2 worm cellular contexts compared by ENCODE assay signal in the genomic region with DNA sequence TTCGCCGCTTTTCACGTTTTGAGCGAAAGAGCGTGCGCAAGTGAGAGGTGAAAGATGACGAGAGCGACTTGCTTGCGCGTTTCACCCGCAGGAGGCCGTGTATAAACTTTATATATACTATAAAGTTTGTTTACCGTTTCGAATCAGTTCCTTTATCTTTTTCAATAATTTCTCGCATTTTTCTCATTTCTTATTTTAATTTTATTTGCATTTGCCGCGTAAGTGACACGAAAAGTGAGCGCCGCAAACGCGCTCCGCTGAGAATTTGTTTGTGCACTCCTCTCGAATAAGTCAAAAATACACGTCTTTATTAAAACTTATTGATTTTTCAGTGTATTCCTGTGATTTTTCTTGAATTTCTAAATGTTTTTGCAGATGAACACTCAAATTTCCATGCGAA.
TF ChIP-seq lines count a peak whose summit lies in the region.

A gene (plus strand): TSS at position 364 of the 400 bp plus-strand sequence.

TF ChIP-seq in whole organism, L1 larva, 84 proteins besides CTCF, POLR2A, EP300 and RAD21 (continued from another document):
- TF ChIP-seq lin-35 (GFP tag; optimal IDR thresholded peaks at IDR 0.05; lab: Kevin White, UChicago) (peak; percentile 95 to 98), efl-1 (optimal IDR thresholded peaks at IDR 0.05; lab: Kevin White, UChicago) (peak; percentile 88 to 98), efl-1 (GFP tag; optimal IDR thresholded peaks at IDR 0.05 in 1 of 2; lab: Kevin White, UChicago) (peak; percentile 96 to 99), fkh-4 (tag; optimal IDR thresholded peaks at IDR 0.05; lab: Kevin White, UChicago; ENCODE audit: borderline replicate concordance) (peak; percentile 57), ztf-4 (tag; optimal IDR thresholded peaks at IDR 0.05; lab: Kevin White, UChicago) (peak; percentile 82), sptf-1 (tag; optimal IDR thresholded peaks at IDR 0.05; lab: Kevin White, UChicago) (no peak), C34B4.2 (tag; optimal IDR thresholded peaks at IDR 0.05; lab: Kevin White, UChicago) (no peak), hlh-4 (tag; optimal IDR thresholded peaks at IDR 0.05; lab: Kevin White, UChicago) (no peak), lin-39 (tag; optimal IDR thresholded peaks at IDR 0.05; lab: Kevin White, UChicago) (peak; percentile 82), pag-3 (tag; optimal IDR thresholded peaks at IDR 0.05; lab: Kevin White, UChicago; ENCODE audit: borderline replicate concordance, insufficient read depth) (no peak), ces-1 (GFP tag; optimal IDR thresholded peaks at IDR 0.05; lab: Kevin White, UChicago) (no peak), C04F5.9 (tag; optimal IDR thresholded peaks at IDR 0.05; lab: Kevin White, UChicago) (peak; percentile 82), mdl-1 (tag; optimal IDR thresholded peaks at IDR 0.05; lab: Kevin White, UChicago) (peak in 1 of 2 experiments; percentile 78), blmp-1 (tag; optimal IDR thresholded peaks at IDR 0.05; lab: Kevin White, UChicago) (peak; percentile 75), jun-1 (tag; optimal IDR thresholded peaks at IDR 0.05; lab: Kevin White, UChicago) (peak; percentile 82), lin-15B (tag; optimal IDR thresholded peaks at IDR 0.05; lab: Kevin White, UChicago) (peak; percentile 92), egl-13 (tag; optimal IDR thresholded peaks at IDR 0.05; lab: Kevin White, UChicago) (peak; percentile 74), elt-2 (tag; optimal IDR thresholded peaks at IDR 0.05; lab: Kevin White, UChicago) (peak; percentile 55), mep-1 (tag; optimal IDR thresholded peaks at IDR 0.05; lab: Kevin White, UChicago) (peak; percentile 94), skn-1 (tag; optimal IDR thresholded peaks at IDR 0.05; lab: Kevin White, UChicago) (peak; percentile 88), ceh-63 (GFP tag; optimal IDR thresholded peaks at IDR 0.05; lab: Kevin White, UChicago) (no peak), swsn-7 (tag; optimal IDR thresholded peaks at IDR 0.05; lab: Kevin White, UChicago) (peak; percentile 89), hlh-17 (GFP tag; optimal IDR thresholded peaks at IDR 0.05; lab: Kevin White, UChicago; ENCODE audit: borderline replicate concordance) (no peak), nhr-28 (tag; optimal IDR thresholded peaks at IDR 0.05; lab: Kevin White, UChicago) (no peak), aly-2 (tag; optimal IDR thresholded peaks at IDR 0.05; lab: Kevin White, UChicago) (peak; percentile 77), dsc-1 (tag; optimal IDR thresholded peaks at IDR 0.05; lab: Kevin White, UChicago) (peak; percentile 85)

TF ChIP-seq in whole organism, young adult, 124 proteins besides CTCF, POLR2A, EP300 and RAD21 (continued from another document):
- TF ChIP-seq lin-26 (GFP tag; IDR thresholded peaks at IDR 0.05; lab: Robert Waterston, UW), result no peak
- no peak for TF ChIP-seq sptf-2 (GFP tag; optimal IDR thresholded peaks at IDR 0.05; lab: Kevin White, UChicago)
- TF ChIP-seq B0035.1 (tag; optimal IDR thresholded peaks at IDR 0.05; lab: Kevin White, UChicago), result no peak
- no peak for TF ChIP-seq ceh-40 (GFP tag; IDR thresholded peaks at IDR 0.05; lab: Robert Waterston, UW)
- TF ChIP-seq mcd-1 (GFP tag; IDR thresholded peaks at IDR 0.05; lab: Robert Waterston, UW), result peak; percentile 98
- 0 out of 2 replicates have a peak, but pooled peaks have one; percentile 24 for TF ChIP-seq attf-3 (GFP tag; conservative IDR thresholded peaks at IDR 0.05; lab: Robert Waterston, UW)
- TF ChIP-seq F10E7.11 (tag; optimal IDR thresholded peaks at IDR 0.05; lab: Kevin White, UChicago), result no peak
- no peak for TF ChIP-seq chd-7 (tag; optimal IDR thresholded peaks at IDR 0.05; lab: Kevin White, UChicago)
- no peak for TF ChIP-seq egl-44 (GFP tag; IDR thresholded peaks at IDR 0.05; lab: Robert Waterston, UW)
- TF ChIP-seq T26A5.8 (tag; optimal IDR thresholded peaks at IDR 0.05; lab: Kevin White, UChicago), result no peak
- TF ChIP-seq ets-4 (GFP tag; optimal IDR thresholded peaks at IDR 0.05; lab: Kevin White, UChicago), result no peak
- peak; percentile 65 for TF ChIP-seq ceh-100 (GFP tag; IDR thresholded peaks at IDR 0.05; lab: Robert Waterston, UW)
- TF ChIP-seq fkh-3 (tag; optimal IDR thresholded peaks at IDR 0.05; lab: Kevin White, UChicago), result no peak
- TF ChIP-seq B0336.3 (GFP tag; IDR thresholded peaks at IDR 0.05; lab: Robert Waterston, UW), result peak; percentile 40; the same call in 1 of the 2 replicates
- TF ChIP-seq let-607 (tag; optimal IDR thresholded peaks at IDR 0.05; lab: Kevin White, UChicago), result peak in 1 of 2 experiments; percentile 72
- no peak for TF ChIP-seq snpc-1.1 (tag; optimal IDR thresholded peaks at IDR 0.05; lab: Kevin White, UChicago; ENCODE audit: insufficient read depth)
- TF ChIP-seq cebp-2 (GFP tag; IDR thresholded peaks at IDR 0.05; lab: Robert Waterston, UW), result no peak
- no peak for TF ChIP-seq madf-8 (GFP tag; conservative IDR thresholded peaks at IDR 0.05; lab: Robert Waterston, UW)
- TF ChIP-seq F52B5.7 (tag; optimal IDR thresholded peaks at IDR 0.05; lab: Kevin White, UChicago), result no peak
TF ChIP-seq in whole organism, young adult: peak in this region for 39.
